Worm (Caenorhabditis elegans): ENCODE results near the gene abf-5.

ce11 chrX:12759642-12760041, 33.0 kb upstream of the abf-5 start:
- TF ChIP-seq crh-2 (tag; optimal IDR thresholded peaks at IDR 0.05) (peak; percentile 70), blmp-1 (tag; optimal IDR thresholded peaks at IDR 0.05; ENCODE audit: insufficient read depth) (peak; percentile 83), nhr-237 (tag; optimal IDR thresholded peaks at IDR 0.05) (no peak), egl-27 (tag; optimal IDR thresholded peaks at IDR 0.05) (no peak), F13H6.1 (tag; optimal IDR thresholded peaks at IDR 0.05) (peak; percentile 57), ama-1 (optimal IDR thresholded peaks at IDR 0.05) (no peak), lin-11 (tag; optimal IDR thresholded peaks at IDR 0.05) (no peak), ZK546.5 (tag; optimal IDR thresholded peaks at IDR 0.05) (no peak)
